Fruit fly (Drosophila melanogaster) whole organism, prepupa: ENCODE measurements around the gene ND-ASHI.

Source experiments
- Blimp-1 ChIP-seq: fragments of 200-800 bp; sonication (Bioruptor generic); optimal IDR thresholded peaks from 3 replicates; lab custom pipeline; 2017; ENCODE audit warnings: missing biosample characterization, missing genetic modification characterization, mild to moderate bottlenecking, moderate library complexity, missing genetic modification reagents
- CG11294 ChIP-seq: fragments of 200-800 bp; sonication (Bioruptor generic); IDR thresholded peaks from 2 replicates; pipeline ENCODE4 v1.3.6; 2022; ENCODE audit warnings: missing biosample characterization, missing genetic modification characterization
- CG11762 ChIP-seq: fragments of 200-800 bp; sonication (Bioruptor generic); optimal IDR thresholded peaks from 3 replicates; lab custom pipeline; 2016; ENCODE audit warnings: missing biosample characterization, missing genetic modification characterization; ENCODE audit not compliant: insufficient read depth
- CG15336 ChIP-seq: fragments of 200-800 bp; sonication (Bioruptor generic); IDR thresholded peaks from 2 replicates; pipeline ENCODE4 v1.3.6; 2022; ENCODE audit warnings: missing biosample characterization, missing genetic modification characterization
- CG16779 ChIP-seq: fragments of 200-800 bp; sonication (Bioruptor generic); optimal IDR thresholded peaks from 3 replicates; lab custom pipeline; 2017; ENCODE audit warnings: missing biosample characterization, mild to moderate bottlenecking, missing genetic modification characterization
- CG3032 ChIP-seq: fragments of 200-800 bp; optimal IDR thresholded peaks from 2 replicates; lab custom pipeline; 2019; ENCODE audit warnings: missing biosample characterization, mild to moderate bottlenecking, missing genetic modification characterization, moderate library complexity
- CG32006 ChIP-seq: fragments of 200-800 bp; sonication (Bioruptor generic); optimal IDR thresholded peaks from 3 replicates; lab custom pipeline; 2017; ENCODE audit warnings: missing biosample characterization, mild to moderate bottlenecking, missing genetic modification characterization
- CG34406 ChIP-seq: fragments of 200-800 bp; sonication (Bioruptor generic); optimal IDR thresholded peaks from 3 replicates; lab custom pipeline; 2016; ENCODE audit warnings: missing biosample characterization, missing genetic modification characterization
- CG4318 ChIP-seq: fragments of 200-800 bp; sonication (Bioruptor generic); optimal IDR thresholded peaks from 3 replicates; lab custom pipeline; 2017; ENCODE audit warnings: missing biosample characterization, mild to moderate bottlenecking, missing genetic modification characterization
- CG6163 ChIP-seq: fragments of 200-800 bp; sonication (Bioruptor generic); IDR thresholded peaks from 3 replicates; pipeline ENCODE4 v1.3.6; 2022; ENCODE audit warnings: missing biosample characterization, missing genetic modification characterization
- CG6276 ChIP-seq: fragments of 200-800 bp; sonication (Bioruptor generic); optimal IDR thresholded peaks from 2 replicates; lab custom pipeline; 2017; ENCODE audit warnings: missing biosample characterization, mild to moderate bottlenecking, missing genetic modification characterization
- CG6792 ChIP-seq: fragments of 200-800 bp; sonication (Bioruptor generic); optimal IDR thresholded peaks from 3 replicates; lab custom pipeline; 2016; ENCODE audit warnings: missing biosample characterization, missing genetic modification characterization
- CG6808 ChIP-seq: fragments of 200-800 bp; sonication (Bioruptor generic); optimal IDR thresholded peaks from 3 replicates; lab custom pipeline; 2017; ENCODE audit warnings: missing biosample characterization, missing genetic modification characterization, mild to moderate bottlenecking, moderate library complexity, missing genetic modification reagents
- CG6854 ChIP-seq: fragments of 200-800 bp; sonication (Bioruptor generic); optimal IDR thresholded peaks from 2 replicates; lab custom pipeline; 2017; ENCODE audit warnings: missing biosample characterization, mild to moderate bottlenecking, missing genetic modification characterization
- CG8119 ChIP-seq: fragments of 200-800 bp; sonication (Bioruptor generic); IDR thresholded peaks from 3 replicates; pipeline ENCODE4 v1.3.6; 2022; ENCODE audit warnings: missing biosample characterization, missing genetic modification characterization
- CG8319 ChIP-seq: fragments of 200-800 bp; sonication (Bioruptor generic); optimal IDR thresholded peaks from 3 replicates; lab custom pipeline; 2016; ENCODE audit warnings: missing biosample characterization, missing genetic modification characterization
- CG8632 ChIP-seq: fragments of 200-800 bp; sonication (Bioruptor generic); optimal IDR thresholded peaks from 3 replicates; lab custom pipeline; 2016; ENCODE audit warnings: missing biosample characterization, missing genetic modification characterization
- CG9139 ChIP-seq: fragments of 200-800 bp; sonication (Bioruptor generic); optimal IDR thresholded peaks from 3 replicates; lab custom pipeline; 2017; ENCODE audit warnings: missing biosample characterization, mild to moderate bottlenecking, missing genetic modification characterization
- Eip75B ChIP-seq: fragments of 200-800 bp; sonication (Bioruptor generic); optimal IDR thresholded peaks from 3 replicates; lab custom pipeline; 2016; ENCODE audit warnings: missing biosample characterization, missing genetic modification characterization
- Eip78C ChIP-seq: fragments of 200-800 bp; sonication (Bioruptor generic); peaks from one replicate; lab custom pipeline; 2016; ENCODE audit warnings: missing biosample characterization, missing genetic modification characterization
- Ets21C ChIP-seq: fragments of 200-800 bp; sonication (Bioruptor generic); optimal IDR thresholded peaks from 3 replicates; lab custom pipeline; 2016; ENCODE audit warnings: missing biosample characterization, missing genetic modification characterization
- Ets96B ChIP-seq: fragments of 200-800 bp; optimal IDR thresholded peaks from 2 replicates; lab custom pipeline; 2019; ENCODE audit warnings: missing biosample characterization, mild to moderate bottlenecking, missing genetic modification characterization, moderate library complexity
- Hr38 ChIP-seq: sonication (Bioruptor generic); optimal IDR thresholded peaks from 2 replicates; lab custom pipeline; 2016; ENCODE audit warnings: missing biosample characterization, missing genetic modification characterization
- Hr39 ChIP-seq: fragments of 200-800 bp; sonication (Bioruptor generic); optimal IDR thresholded peaks from 2 replicates; lab custom pipeline; 2016; ENCODE audit warnings: missing biosample characterization, missing genetic modification characterization
- Lpt ChIP-seq: fragments of 200-800 bp; sonication (Bioruptor generic); optimal IDR thresholded peaks from 3 replicates; lab custom pipeline; 2016; ENCODE audit warnings: missing biosample characterization, missing genetic modification characterization
- Met ChIP-seq: fragments of 200-800 bp; sonication (Bioruptor generic); optimal IDR thresholded peaks from 3 replicates; lab custom pipeline; 2016; ENCODE audit warnings: missing biosample characterization, missing genetic modification characterization
- Sox15 ChIP-seq: fragments of 200-800 bp; sonication (Bioruptor generic); optimal IDR thresholded peaks from 3 replicates; lab custom pipeline; 2016; ENCODE audit warnings: missing biosample characterization, missing genetic modification characterization
- achi ChIP-seq: fragments of 200-800 bp; sonication (Bioruptor generic); optimal IDR thresholded peaks from 3 replicates; lab custom pipeline; 2016; ENCODE audit warnings: missing biosample characterization, missing genetic modification characterization
- acj6 ChIP-seq: fragments of 200-800 bp; sonication (Bioruptor generic); optimal IDR thresholded peaks from 3 replicates; lab custom pipeline; 2016; ENCODE audit warnings: missing biosample characterization, missing genetic modification characterization
- cyc ChIP-seq: fragments of 200-800 bp; sonication (Bioruptor generic); optimal IDR thresholded peaks from 3 replicates; lab custom pipeline; 2016; ENCODE audit warnings: missing biosample characterization, missing genetic modification characterization
- dsx ChIP-seq: fragments of 200-800 bp; optimal IDR thresholded peaks from 3 replicates; lab custom pipeline; 2019; ENCODE audit warnings: missing biosample characterization, mild to moderate bottlenecking, missing genetic modification characterization, moderate library complexity; ENCODE audit not compliant: poor library complexity, severe bottlenecking
- eg ChIP-seq: fragments of 200-800 bp; sonication (Bioruptor generic); IDR thresholded peaks from 3 replicates; pipeline ENCODE4 v1.3.6; 2022; ENCODE audit warnings: missing biosample characterization, missing genetic modification characterization
- fd59A ChIP-seq: fragments of 200-800 bp; sonication (Bioruptor generic); optimal IDR thresholded peaks from 2 replicates; lab custom pipeline; 2017; ENCODE audit warnings: missing biosample characterization, mild to moderate bottlenecking, missing genetic modification characterization, missing genetic modification reagents
- fd85E ChIP-seq: fragments of 200-800 bp; sonication (Bioruptor generic); optimal IDR thresholded peaks from 3 replicates; lab custom pipeline; 2016; ENCODE audit warnings: missing biosample characterization, missing genetic modification characterization
- fkh ChIP-seq: fragments of 200-800 bp; sonication (Bioruptor generic); optimal IDR thresholded peaks from 3 replicates; lab custom pipeline; 2017; ENCODE audit warnings: missing biosample characterization, mild to moderate bottlenecking, missing genetic modification characterization, moderate library complexity
- net ChIP-seq: fragments of 200-800 bp; sonication (Bioruptor generic); optimal IDR thresholded peaks from 3 replicates; lab custom pipeline; 2016; ENCODE audit warnings: missing biosample characterization, missing genetic modification characterization
- pdm3 ChIP-seq: fragments of 200-800 bp; sonication (Bioruptor generic); optimal IDR thresholded peaks from 3 replicates; lab custom pipeline; 2016; ENCODE audit warnings: missing biosample characterization, missing genetic modification characterization
- salr ChIP-seq, 2 experiments: fragments of 200-800 bp; sonication (Bioruptor generic); optimal IDR thresholded peaks; 3 replicates each; lab custom pipeline; 2016 to 2018; ENCODE audit warnings: missing biosample characterization in 2 of 2, missing genetic modification characterization in 2 of 2, mild to moderate bottlenecking in 1 of 2
- spab ChIP-seq: fragments of 200-800 bp; sonication (Bioruptor generic); optimal IDR thresholded peaks from 2 replicates; lab custom pipeline; 2017; ENCODE audit warnings: missing biosample characterization, mild to moderate bottlenecking, missing genetic modification characterization, missing genetic modification reagents
- ss ChIP-seq, 2 experiments: fragments of 200-800 bp; sonication (Bioruptor generic); optimal IDR thresholded peaks; 2 replicates in 1 of 2; 3 replicates in 1 of 2; lab custom pipeline; 2017 to 2018; ENCODE audit warnings: mild to moderate bottlenecking in 2 of 2, missing biosample characterization in 2 of 2, missing genetic modification characterization in 2 of 2, moderate library complexity in 1 of 2
- vri ChIP-seq: fragments of 200-800 bp; sonication (Bioruptor generic); optimal IDR thresholded peaks from 3 replicates; lab custom pipeline; 2016; ENCODE audit warnings: missing biosample characterization, mild to moderate bottlenecking, missing genetic modification characterization

ND-ASHI gene

DNA sequence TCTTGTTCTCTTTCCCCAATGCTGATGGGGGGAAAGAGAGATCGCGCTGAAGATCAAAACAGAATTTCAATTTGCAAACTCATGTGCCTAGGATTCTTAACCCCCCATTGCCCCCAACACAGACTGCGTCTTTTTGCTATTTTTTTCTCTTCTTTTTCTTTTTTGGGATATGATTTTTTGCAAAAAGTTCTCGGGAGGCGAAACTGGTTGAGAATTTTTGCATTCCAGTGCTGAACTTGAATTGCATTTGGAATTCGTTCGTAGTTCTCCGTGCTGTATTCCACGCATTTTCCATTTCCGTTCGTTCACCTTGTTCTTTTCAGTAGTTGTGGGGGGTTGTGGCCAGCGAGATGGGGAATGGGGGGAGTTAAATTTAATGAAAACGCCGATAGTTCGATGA, 29.2 kb upstream of the ND-ASHI start (continued):
- TF ChIP-seq CG6808 (GFP tag; lab: Kevin White, UChicago) (peak; percentile 75), CG32006 (GFP tag; lab: Kevin White, UChicago) (peak; percentile 10), fd59A (GFP tag; lab: Kevin White, UChicago) (peak; percentile 18), Hr39 (no peak), dsx (GFP tag; lab: Kevin White, UChicago) (peak; percentile 21), CG8119 (peak; percentile 62; the same call in 2 of the 3 replicates)

DNA sequence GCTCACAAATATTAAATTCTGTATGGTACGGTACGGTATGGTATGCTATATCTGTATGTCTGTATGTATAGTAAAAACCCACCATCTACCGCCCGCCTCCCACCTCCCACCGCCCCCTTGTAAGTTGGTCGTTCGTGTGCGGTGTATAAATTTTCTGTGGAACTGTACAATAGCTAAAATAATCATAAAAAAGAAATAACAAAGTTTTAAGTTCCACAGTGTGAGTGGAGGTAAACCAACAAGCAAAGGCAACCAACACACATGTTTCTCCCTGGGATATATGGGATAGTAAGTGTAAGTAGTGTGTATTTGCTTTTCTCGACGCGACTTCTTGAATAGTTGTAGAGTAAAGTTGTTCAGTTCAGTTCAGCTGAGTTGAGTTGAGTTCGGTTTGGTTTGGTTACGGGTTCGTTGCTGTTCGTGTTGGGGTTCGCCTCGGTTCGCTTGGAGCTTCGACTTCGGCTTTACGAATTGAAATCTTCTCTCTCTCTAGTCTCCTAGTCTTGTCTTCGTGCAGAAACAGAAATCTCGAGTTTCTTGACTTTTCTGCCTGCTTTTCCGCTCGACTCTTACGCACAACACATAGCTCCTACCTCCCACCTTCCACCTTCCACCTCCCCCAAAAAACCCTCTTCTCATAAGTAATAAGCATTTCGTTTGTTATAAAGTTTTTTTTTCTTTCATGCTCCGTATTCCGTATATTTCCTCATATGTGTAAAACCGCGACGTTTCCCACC, 27.8 kb upstream of the ND-ASHI start:
- TF ChIP-seq fkh (peak; percentile 87), CG15336 (GFP tag; lab: Robert Waterston, UW) (peak; percentile 43; the same call in 1 of the 2 replicates), Eip75B (GFP tag; lab: Kevin White, UChicago) (no peak), achi (GFP tag; lab: Kevin White, UChicago) (no peak), eg (0 out of 3 replicates have a peak, but pooled peaks have one; percentile 8), CG8319 (no peak), ss (GFP tag; optimal IDR thresholded peaks at IDR 0.05; lab: Kevin White, UChicago) (peak in 1 of 2 experiments; percentile 11), CG6808 (GFP tag; lab: Kevin White, UChicago) (no peak), CG16779 (tag; lab: Kevin White, UChicago) (no peak), CG9139 (GFP tag; lab: Kevin White, UChicago) (no peak), CG6792 (GFP tag; lab: Kevin White, UChicago) (no peak), salr (GFP tag; optimal IDR thresholded peaks at IDR 0.05; lab: Kevin White, UChicago) (no peak), Eip78C (no peak), cyc (GFP tag; lab: Kevin White, UChicago) (no peak), acj6 (GFP tag; lab: Kevin White, UChicago) (no peak), spab (GFP tag; lab: Kevin White, UChicago) (no peak), CG34406 (GFP tag; lab: Kevin White, UChicago) (no peak), CG8632 (GFP tag; lab: Kevin White, UChicago) (no peak), Sox15 (GFP tag; lab: Kevin White, UChicago) (no peak)
- TF ChIP-seq, all 60 proteins: peak for 4

dm6 chrX:6705890-6706289, 27.0 kb upstream of the ND-ASHI start:
- TF ChIP-seq CG6163 (no peak), vri (GFP tag; lab: Kevin White, UChicago) (peak; percentile 88), Blimp-1 (no peak)

dm6 chrX:6705059-6705802, 26.3 kb upstream of the ND-ASHI start:
- TF ChIP-seq Ets96B (peak; percentile 15), Sox15 (GFP tag; lab: Kevin White, UChicago) (no peak), CG15336 (GFP tag; lab: Robert Waterston, UW) (peak; percentile 52; the same call in 1 of the 2 replicates), net (no peak), CG6276 (GFP tag; lab: Kevin White, UChicago) (peak; percentile 21), Met (GFP tag; lab: Kevin White, UChicago) (peak; percentile 7), CG6854 (no peak), CG3032 (peak; percentile 26), CG16779 (tag; lab: Kevin White, UChicago) (no peak), Lpt (peak; percentile 1), CG8119 (no peak), Blimp-1 (no peak), Eip75B (GFP tag; lab: Kevin White, UChicago) (peak; percentile 49), achi (GFP tag; lab: Kevin White, UChicago) (peak; percentile 40), cyc (GFP tag; lab: Kevin White, UChicago) (no peak), pdm3 (GFP tag; lab: Kevin White, UChicago) (peak; percentile 20), CG6808 (GFP tag; lab: Kevin White, UChicago) (peak; percentile 46), fd85E (no peak), Hr38 (GFP tag; lab: Kevin White, UChicago) (no peak), CG4318 (GFP tag; lab: Kevin White, UChicago) (peak; percentile 34), salr (GFP tag; optimal IDR thresholded peaks at IDR 0.05; lab: Kevin White, UChicago) (peak; percentile 5 to 32), Ets21C (peak; percentile 24), acj6 (GFP tag; lab: Kevin White, UChicago) (peak; percentile 25), ss (GFP tag; optimal IDR thresholded peaks at IDR 0.05; lab: Kevin White, UChicago) (peak in 1 of 2 experiments; percentile 48), vri (GFP tag; lab: Kevin White, UChicago) (no peak), CG11762 (GFP tag; lab: Kevin White, UChicago) (no peak), CG11294 (GFP tag; lab: Robert Waterston, UW) (no peak)
